Worm (Caenorhabditis elegans) whole organism, L1 larva: Measurements from ENCODE around the gene T28F3.11.
A peak's percentile ranks its signal among the peaks of the same experiment; 100 is the strongest.

ENCODE experiments used
- C04F5.9 ChIP-seq: sonication (generic microtip); optimal IDR thresholded peaks from 2 replicates; lab custom pipeline; 2016; ENCODE audit warnings: missing genetic modification characterization, missing compliant biosample characterization
- C16A3.4 ChIP-seq: fragments of 150-350 bp; optimal IDR thresholded peaks from 2 replicates; lab custom pipeline; 2014; ENCODE audit warnings: missing biosample characterization, missing genetic modification characterization
- C34B4.2 ChIP-seq: sonication (generic microtip); optimal IDR thresholded peaks from 2 replicates; lab custom pipeline; 2017; ENCODE audit warnings: mild to moderate bottlenecking, missing genetic modification characterization, missing compliant biosample characterization
- F16B12.6 ChIP-seq: fragments of 150-350 bp; optimal IDR thresholded peaks from 2 replicates; lab custom pipeline; 2014; ENCODE audit warnings: missing biosample characterization, missing genetic modification characterization
- Y116A8C.19 ChIP-seq: sonication (generic microtip); optimal IDR thresholded peaks from 2 replicates; lab custom pipeline; 2016; ENCODE audit warnings: missing compliant biosample characterization, missing genetic modification characterization, borderline replicate concordance
- aha-1 ChIP-seq: fragments of 150-350 bp; optimal IDR thresholded peaks from 2 replicates; lab custom pipeline; 2014; ENCODE audit warnings: missing biosample characterization, missing genetic modification characterization
- ceh-63 ChIP-seq: fragments of 200-800 bp; sonication (Bioruptor generic); optimal IDR thresholded peaks from 2 replicates; lab custom pipeline; 2018; ENCODE audit warnings: mild to moderate bottlenecking, missing genetic modification characterization, missing compliant biosample characterization
- ceh-8 ChIP-seq: fragments of 200-800 bp; sonication (Bioruptor generic); optimal IDR thresholded peaks from 2 replicates; lab custom pipeline; 2018; ENCODE audit warnings: mild to moderate bottlenecking, missing genetic modification characterization, moderate library complexity, missing compliant biosample characterization
- ceh-88 ChIP-seq: fragments of 200-800 bp; sonication (Bioruptor generic); IDR thresholded peaks from 2 replicates; pipeline ENCODE4 v1.3.6; 2022; ENCODE audit warnings: missing genetic modification characterization, missing compliant biosample characterization
- ces-1 ChIP-seq: fragments of 150-350 bp; optimal IDR thresholded peaks from 2 replicates; lab custom pipeline; 2014; ENCODE audit warnings: missing biosample characterization, missing genetic modification reagents, missing genetic modification characterization
- dpl-1 ChIP-seq, 3 experiments: fragments of 150-350 bp in 2 of 3; sonication (generic microtip) in 1 of 3; optimal IDR thresholded peaks; 2 replicates each; lab custom pipeline; 2014 to 2017; ENCODE audit warnings: missing biosample characterization in 3 of 3, missing genetic modification characterization in 3 of 3, missing genetic modification reagents in 3 of 3
- efl-3 ChIP-seq: fragments of 200-800 bp; sonication (Bioruptor generic); optimal IDR thresholded peaks from 2 replicates; lab custom pipeline; 2018; ENCODE audit warnings: mild to moderate bottlenecking, missing genetic modification characterization, missing compliant biosample characterization
- egl-13 ChIP-seq: sonication (generic microtip); optimal IDR thresholded peaks from 2 replicates; lab custom pipeline; 2016; ENCODE audit warnings: missing genotype, missing genetic modification reagents, missing genetic modification characterization, missing compliant biosample characterization
- elt-3 ChIP-seq, 6 experiments: fragments of 150-350 bp in 1 of 6; sonication (generic microtip); optimal IDR thresholded peaks; 2 replicates each; lab custom pipeline; 2017 to 2018; ENCODE audit warnings: missing biosample characterization in 6 of 6, missing genetic modification characterization in 6 of 6, inconsistent platforms in 1 of 6
- ets-5 ChIP-seq: fragments of 200-800 bp; sonication (Bioruptor generic); IDR thresholded peaks from 2 replicates; pipeline ENCODE4 v1.3.6; 2022; ENCODE audit warnings: missing genetic modification characterization, missing compliant biosample characterization
- fkh-10 ChIP-seq: sonication (generic microtip); optimal IDR thresholded peaks from 2 replicates; lab custom pipeline; 2017; ENCODE audit warnings: missing biosample characterization, missing genetic modification reagents, missing genetic modification characterization
- fos-1 ChIP-seq: fragments of 150-350 bp; optimal IDR thresholded peaks from 2 replicates; lab custom pipeline; 2014; ENCODE audit warnings: missing biosample characterization, missing genetic modification characterization
- grh-1 ChIP-seq: fragments of 200-800 bp; sonication (Bioruptor generic); IDR thresholded peaks from 2 replicates; pipeline ENCODE4 v1.3.6; 2022; ENCODE audit warnings: missing genetic modification reagents, missing genetic modification characterization, missing compliant biosample characterization
- hlh-17 ChIP-seq: fragments of 200-800 bp; sonication (Bioruptor generic); optimal IDR thresholded peaks from 2 replicates; lab custom pipeline; 2018; ENCODE audit warnings: missing genetic modification characterization, mild to moderate bottlenecking, missing compliant biosample characterization, moderate library complexity, borderline replicate concordance
- hlh-4 ChIP-seq: sonication (generic microtip); optimal IDR thresholded peaks from 2 replicates; lab custom pipeline; 2016; ENCODE audit warnings: mild to moderate bottlenecking, missing genetic modification characterization, missing compliant biosample characterization
- isw-1 ChIP-seq: fragments of 200-800 bp; sonication (Bioruptor generic); IDR thresholded peaks from 2 replicates; pipeline ENCODE4 v1.3.6; 2022; ENCODE audit warnings: missing genetic modification characterization, missing compliant biosample characterization
- lin-13 ChIP-seq: fragments of 150-350 bp; optimal IDR thresholded peaks from 2 replicates; lab custom pipeline; 2014; ENCODE audit warnings: missing biosample characterization, missing genetic modification reagents, missing genetic modification characterization
- lin-14 ChIP-seq: fragments of 200-800 bp; sonication (Bioruptor generic); optimal IDR thresholded peaks from 2 replicates; lab custom pipeline; 2018; ENCODE audit warnings: mild to moderate bottlenecking, missing genetic modification characterization, moderate library complexity, missing compliant biosample characterization
- lin-15B ChIP-seq: fragments of 150-350 bp; sonication (generic microtip); optimal IDR thresholded peaks from 3 replicates; lab custom pipeline; 2014; ENCODE audit warnings: missing biosample characterization, missing genetic modification characterization
- lin-35 ChIP-seq, 2 experiments: fragments of 150-350 bp; optimal IDR thresholded peaks; 2 replicates each; lab custom pipeline; 2014; ENCODE audit warnings: missing biosample characterization in 2 of 2, missing genetic modification characterization in 2 of 2, missing genetic modification reagents in 2 of 2
- lin-39 ChIP-seq: fragments of 150-350 bp; optimal IDR thresholded peaks from 2 replicates; lab custom pipeline; 2014; ENCODE audit warnings: missing biosample characterization, missing genetic modification reagents, missing genetic modification characterization
- lsy-2 ChIP-seq, 2 experiments: fragments of 150-350 bp; optimal IDR thresholded peaks; 2 replicates each; lab custom pipeline; 2014; ENCODE audit warnings: missing biosample characterization in 2 of 2, missing genetic modification characterization in 2 of 2
- mab-9 ChIP-seq: fragments of 200-800 bp; sonication (Bioruptor generic); IDR thresholded peaks from 2 replicates; pipeline ENCODE4 v1.3.6; 2022; ENCODE audit warnings: missing genetic modification reagents, missing genetic modification characterization, missing compliant biosample characterization
- mef-2 ChIP-seq: fragments of 150-350 bp; optimal IDR thresholded peaks from 2 replicates; lab custom pipeline; 2014; ENCODE audit warnings: missing biosample characterization, missing genetic modification characterization
- nhr-11 ChIP-seq: fragments of 150-350 bp; optimal IDR thresholded peaks from 2 replicates; lab custom pipeline; 2014; ENCODE audit warnings: missing biosample characterization, missing genetic modification characterization
- nhr-19 ChIP-seq: fragments of 200-800 bp; sonication (Bioruptor generic); conservative IDR thresholded peaks from 2 replicates; pipeline ENCODE4 v1.3.6; 2022; ENCODE audit warnings: missing genetic modification characterization, missing compliant biosample characterization
- nhr-20 ChIP-seq: sonication (generic microtip); optimal IDR thresholded peaks from 2 replicates; lab custom pipeline; 2016; ENCODE audit warnings: mild to moderate bottlenecking, missing genetic modification characterization, missing compliant biosample characterization
- nhr-237 ChIP-seq: fragments of 150-350 bp; optimal IDR thresholded peaks from 2 replicates; lab custom pipeline; 2014; ENCODE audit warnings: missing biosample characterization, missing genetic modification characterization
- nhr-28 ChIP-seq: fragments of 150-350 bp; optimal IDR thresholded peaks from 2 replicates; lab custom pipeline; 2014; ENCODE audit warnings: missing biosample characterization, missing genetic modification characterization
- nhr-47 ChIP-seq: sonication (generic microtip); optimal IDR thresholded peaks from 2 replicates; lab custom pipeline; 2016; ENCODE audit warnings: mild to moderate bottlenecking, missing genetic modification characterization, moderate library complexity, missing compliant biosample characterization
- nhr-76 ChIP-seq: sonication (generic microtip); optimal IDR thresholded peaks from 2 replicates; lab custom pipeline; 2017; ENCODE audit warnings: missing biosample characterization, missing genetic modification characterization
- nhr-84 ChIP-seq: sonication (generic microtip); optimal IDR thresholded peaks from 2 replicates; lab custom pipeline; 2017; ENCODE audit warnings: missing biosample characterization, missing genetic modification characterization
- nhr-85 ChIP-seq: sonication (generic microtip); peaks from one replicate; lab custom pipeline; 2016; ENCODE audit warnings: missing genetic modification characterization, inconsistent platforms, missing compliant biosample characterization
- nhr-90 ChIP-seq: sonication (generic microtip); optimal IDR thresholded peaks from 2 replicates; lab custom pipeline; 2016; ENCODE audit warnings: mild to moderate bottlenecking, missing genetic modification characterization, missing compliant biosample characterization; ENCODE audit not compliant: poor library complexity
- pag-3 ChIP-seq: sonication (generic microtip); optimal IDR thresholded peaks from 2 replicates; lab custom pipeline; 2017; ENCODE audit warnings: missing genetic modification characterization, mild to moderate bottlenecking, missing compliant biosample characterization, antibody characterized with exemption, borderline replicate concordance; ENCODE audit not compliant: insufficient read depth
- pax-3 ChIP-seq: fragments of 200-800 bp; sonication (Bioruptor generic); optimal IDR thresholded peaks from 2 replicates; lab custom pipeline; 2018; ENCODE audit warnings: mild to moderate bottlenecking, missing genetic modification characterization, moderate library complexity, missing compliant biosample characterization
- rnt-1 ChIP-seq: sonication (generic microtip); optimal IDR thresholded peaks from 2 replicates; lab custom pipeline; 2016; ENCODE audit warnings: mild to moderate bottlenecking, missing genetic modification characterization, moderate library complexity, missing compliant biosample characterization
- snu-23 ChIP-seq: sonication (generic microtip); optimal IDR thresholded peaks from 2 replicates; lab custom pipeline; 2016; ENCODE audit warnings: missing genetic modification characterization, missing compliant biosample characterization
- sox-4 ChIP-seq: sonication (generic microtip); optimal IDR thresholded peaks from 2 replicates; lab custom pipeline; 2016; ENCODE audit warnings: missing genetic modification characterization, missing compliant biosample characterization
- sptf-1 ChIP-seq: fragments of 150-350 bp; optimal IDR thresholded peaks from 2 replicates; lab custom pipeline; 2014; ENCODE audit warnings: missing biosample characterization, missing genetic modification characterization
- swsn-7 ChIP-seq: sonication (generic microtip); optimal IDR thresholded peaks from 2 replicates; lab custom pipeline; 2016; ENCODE audit warnings: missing genetic modification characterization, missing compliant biosample characterization
- tlp-1 ChIP-seq: fragments of 150-350 bp; optimal IDR thresholded peaks from 2 replicates; lab custom pipeline; 2014; ENCODE audit warnings: missing biosample characterization, missing genetic modification characterization
- unc-130 ChIP-seq: fragments of 150-350 bp; optimal IDR thresholded peaks from 2 replicates; lab custom pipeline; 2017; ENCODE audit warnings: missing biosample characterization, missing genetic modification characterization, inconsistent platforms
- unc-62 ChIP-seq: fragments of 150-350 bp; optimal IDR thresholded peaks from 2 replicates; lab custom pipeline; 2014; ENCODE audit warnings: missing biosample characterization, missing genetic modification reagents, missing genetic modification characterization
- unc-86 ChIP-seq: sonication (generic microtip); optimal IDR thresholded peaks from 2 replicates; lab custom pipeline; 2016; ENCODE audit warnings: missing genetic modification characterization, missing compliant biosample characterization
- zag-1 ChIP-seq: fragments of 150-350 bp; optimal IDR thresholded peaks from 2 replicates; lab custom pipeline; 2014; ENCODE audit warnings: missing biosample characterization, missing genetic modification characterization
- ztf-4 ChIP-seq: fragments of 150-350 bp; optimal IDR thresholded peaks from 2 replicates; lab custom pipeline; 2014; ENCODE audit warnings: missing biosample characterization, missing genetic modification characterization

T28F3.11 gene

DNA sequence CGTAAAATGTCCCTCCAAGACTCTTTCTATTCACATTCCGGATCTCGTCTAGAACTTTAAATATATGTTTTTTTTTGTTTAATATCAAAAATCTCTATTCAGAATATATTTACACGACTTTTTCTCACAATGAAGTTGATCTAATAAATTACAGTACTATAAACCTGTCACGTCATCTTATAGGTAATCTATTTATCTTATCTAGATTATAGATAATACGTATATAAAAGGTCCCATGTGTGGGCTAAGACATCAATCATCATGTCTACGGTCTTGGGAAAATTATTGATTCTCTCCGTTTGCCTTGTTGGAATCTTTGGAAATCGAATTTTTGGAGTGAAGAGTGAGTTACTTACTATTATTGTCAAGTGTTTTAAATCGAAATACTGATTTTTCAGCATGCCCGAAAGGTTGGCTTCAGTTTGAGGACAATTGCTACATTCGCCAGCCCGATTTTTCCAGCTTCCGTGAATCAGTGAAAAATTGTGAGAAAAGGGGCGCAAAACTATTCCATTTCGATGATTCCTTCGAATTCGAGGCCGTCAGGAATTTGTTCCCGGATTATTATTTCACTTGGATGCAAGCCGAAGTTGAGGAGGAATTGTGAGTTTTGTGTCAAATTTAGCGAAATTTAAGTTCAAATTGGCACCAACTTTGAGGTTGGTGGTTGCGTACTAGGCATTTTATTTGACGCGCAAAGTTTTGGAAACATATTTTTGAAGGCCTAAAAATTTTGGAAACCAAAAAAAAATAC, 14.6 kb downstream of the T28F3.11 start, which contains the start of gene clec-196:
TSS of gene clec-196 (plus strand) at position 252 of the 754 bp plus-strand sequence.
- no peak for TF ChIP-seq nhr-85 (tag; lab: Kevin White, UChicago)
- TF ChIP-seq fos-1 (tag; lab: Kevin White, UChicago), result no peak
- no peak for TF ChIP-seq ets-5 (GFP tag; lab: Robert Waterston, UW)
- TF ChIP-seq pax-3 (tag; lab: Kevin White, UChicago), result no peak
- no peak for TF ChIP-seq nhr-84
- TF ChIP-seq snu-23 (GFP tag; lab: Kevin White, UChicago), result no peak
- TF ChIP-seq lin-39, result no peak
- no peak for TF ChIP-seq unc-62 (GFP tag; lab: Kevin White, UChicago)
- TF ChIP-seq lin-13, result no peak
- TF ChIP-seq pag-3, result no peak
- TF ChIP-seq lin-14, result no peak
- no peak for TF ChIP-seq hlh-4 (tag; lab: Kevin White, UChicago)
- TF ChIP-seq hlh-17 (GFP tag; lab: Kevin White, UChicago), result no peak
- no peak for TF ChIP-seq nhr-76 (tag; lab: Kevin White, UChicago)
- TF ChIP-seq zag-1 (tag; lab: Kevin White, UChicago), result no peak
- TF ChIP-seq nhr-47, result no peak
- no peak for TF ChIP-seq nhr-20 (tag; lab: Kevin White, UChicago)
- TF ChIP-seq lin-35 (GFP tag; optimal IDR thresholded peaks at IDR 0.05; lab: Kevin White, UChicago), result peak; percentile 5 to 77
- no peak for TF ChIP-seq ceh-63 (GFP tag; lab: Kevin White, UChicago)
- no peak for TF ChIP-seq fkh-10
- TF ChIP-seq swsn-7, result peak; percentile 14
- TF ChIP-seq ceh-8 (GFP tag; lab: Kevin White, UChicago), result no peak
- TF ChIP-seq grh-1 (GFP tag; lab: Robert Waterston, UW), result peak; percentile 23; the same call in 1 of the 2 replicates
- peak; percentile 3 for TF ChIP-seq lin-15B
- no peak for TF ChIP-seq egl-13 (tag; lab: Kevin White, UChicago)
- TF ChIP-seq nhr-90 (tag; lab: Kevin White, UChicago), result no peak
- TF ChIP-seq nhr-11 (tag; lab: Kevin White, UChicago), result no peak
- peak in 1 of 2 experiments; percentile 9 for TF ChIP-seq lsy-2 (tag; optimal IDR thresholded peaks at IDR 0.05; lab: Kevin White, UChicago)
- no peak for TF ChIP-seq unc-130
- TF ChIP-seq mef-2 (tag; lab: Kevin White, UChicago), result peak; percentile 17
- TF ChIP-seq nhr-237, result no peak
- no peak for TF ChIP-seq rnt-1 (tag; lab: Kevin White, UChicago)
- TF ChIP-seq unc-86 (tag; lab: Kevin White, UChicago), result no peak
- TF ChIP-seq nhr-19 (GFP tag; lab: Robert Waterston, UW), result no peak
- no peak for TF ChIP-seq sox-4 (tag; lab: Kevin White, UChicago)
- no peak for TF ChIP-seq tlp-1
- TF ChIP-seq efl-3 (GFP tag; lab: Kevin White, UChicago), result no peak
- no peak for TF ChIP-seq isw-1 (GFP tag; lab: Robert Waterston, UW)
- TF ChIP-seq elt-3 (tag; optimal IDR thresholded peaks at IDR 0.05; lab: Kevin White, UChicago), result no peak
- no peak for TF ChIP-seq nhr-28
- peak; percentile 44 to 71 (median 46) for TF ChIP-seq dpl-1 (GFP tag; optimal IDR thresholded peaks at IDR 0.05; lab: Kevin White, UChicago)
- TF ChIP-seq Y116A8C.19, result no peak
- TF ChIP-seq F16B12.6 (tag; lab: Kevin White, UChicago), result peak; percentile 72
- no peak for TF ChIP-seq C04F5.9
- no peak for TF ChIP-seq mab-9 (GFP tag; lab: Robert Waterston, UW)
- no peak for TF ChIP-seq C34B4.2 (tag; lab: Kevin White, UChicago)
- TF ChIP-seq sptf-1 (tag; lab: Kevin White, UChicago), result no peak
- TF ChIP-seq ces-1, result no peak
- no peak for TF ChIP-seq ztf-4 (tag; lab: Kevin White, UChicago)
- TF ChIP-seq ceh-88, result 0 out of 2 replicates have a peak, but pooled peaks have one; percentile 14
- peak; percentile 1 for TF ChIP-seq C16A3.4 (tag; lab: Kevin White, UChicago)
- no peak for TF ChIP-seq aha-1 (tag; lab: Kevin White, UChicago)
